Fruit fly (Drosophila melanogaster) whole organism, embryonic: Measurements from ENCODE around the gene Obp93a.

ENCODE experiments used
- Abd-B ChIP-seq: fragments of 200-800 bp; sonication (Bioruptor generic); optimal IDR thresholded peaks from 2 replicates; lab custom pipeline; 2018; ENCODE audit warnings: missing biosample characterization, mild to moderate bottlenecking, missing genetic modification characterization, moderate library complexity
- CG10147 ChIP-seq: fragments of 200-800 bp; sonication (Bioruptor generic); optimal IDR thresholded peaks from 2 replicates; lab custom pipeline; 2019; ENCODE audit warnings: missing biosample characterization, mild to moderate bottlenecking, missing genetic modification characterization, moderate library complexity
- CG10543 ChIP-seq: fragments of 200-800 bp; sonication (Bioruptor generic); optimal IDR thresholded peaks from 3 replicates; lab custom pipeline; 2017; ENCODE audit warnings: missing biosample characterization, mild to moderate bottlenecking, missing genetic modification characterization, moderate library complexity
- CG11504 ChIP-seq: fragments of 200-800 bp; sonication (Bioruptor generic); optimal IDR thresholded peaks from 3 replicates; lab custom pipeline; 2019; ENCODE audit warnings: missing biosample characterization, mild to moderate bottlenecking, missing genetic modification characterization, moderate library complexity
- CG11560 ChIP-seq: fragments of 200-800 bp; sonication (Bioruptor generic); IDR thresholded peaks from 3 replicates; pipeline ENCODE4 v1.3.6; 2022; ENCODE audit warnings: missing biosample characterization, missing genetic modification characterization
- CG12659 ChIP-seq: fragments of 200-800 bp; sonication (Bioruptor generic); optimal IDR thresholded peaks from 3 replicates; lab custom pipeline; 2017; ENCODE audit warnings: mild to moderate bottlenecking, missing biosample characterization, missing genetic modification reagents, missing genetic modification characterization
- CG14710 ChIP-seq: fragments of 200-800 bp; sonication (Bioruptor generic); optimal IDR thresholded peaks from 3 replicates; lab custom pipeline; 2019; ENCODE audit warnings: missing biosample characterization, mild to moderate bottlenecking, missing genetic modification characterization, moderate library complexity
- CG15073 ChIP-seq: fragments of 200-800 bp; sonication (Bioruptor generic); optimal IDR thresholded peaks from 2 replicates; lab custom pipeline; 2016; ENCODE audit warnings: missing biosample characterization, missing genetic modification characterization
- CG15601 ChIP-seq: fragments of 200-800 bp; sonication (Bioruptor generic); optimal IDR thresholded peaks from 3 replicates; lab custom pipeline; 2019; ENCODE audit warnings: missing biosample characterization, mild to moderate bottlenecking, missing genetic modification characterization, moderate library complexity
- CG17361 ChIP-seq: fragments of 200-800 bp; sonication (Bioruptor generic); IDR thresholded peaks from 3 replicates; pipeline ENCODE4 v1.3.6; 2022; ENCODE audit warnings: missing biosample characterization, missing genetic modification characterization
- CG17612 ChIP-seq: fragments of 200-800 bp; sonication (Bioruptor generic); IDR thresholded peaks from 2 replicates; pipeline ENCODE4 v1.3.6; 2022; ENCODE audit warnings: missing biosample characterization, missing genetic modification characterization
- CG1832 ChIP-seq: fragments of 200-800 bp; sonication (Bioruptor generic); optimal IDR thresholded peaks from 2 replicates; lab custom pipeline; 2017; ENCODE audit warnings: missing biosample characterization, mild to moderate bottlenecking, missing genetic modification characterization, inconsistent platforms
- CG2712 ChIP-seq: fragments of 200-800 bp; optimal IDR thresholded peaks from 3 replicates; lab custom pipeline; 2019; ENCODE audit warnings: missing biosample characterization, mild to moderate bottlenecking, missing genetic modification characterization, moderate library complexity
- CG31224 ChIP-seq: fragments of 200-800 bp; sonication (Bioruptor generic); IDR thresholded peaks from 2 replicates; pipeline ENCODE4 v1.3.6; 2022; ENCODE audit warnings: missing biosample characterization, missing genetic modification characterization
- CG4617 ChIP-seq: fragments of 200-800 bp; sonication (Bioruptor generic); optimal IDR thresholded peaks from 3 replicates; lab custom pipeline; 2016; ENCODE audit warnings: missing biosample characterization, missing genetic modification characterization, borderline replicate concordance
- CG4854 ChIP-seq: fragments of 200-800 bp; sonication (Bioruptor generic); optimal IDR thresholded peaks from 2 replicates; lab custom pipeline; 2016; ENCODE audit warnings: missing biosample characterization, missing genetic modification characterization, inconsistent platforms
- CG6813 ChIP-seq: fragments of 200-800 bp; sonication (Bioruptor generic); optimal IDR thresholded peaks from 2 replicates; lab custom pipeline; 2017; ENCODE audit warnings: missing biosample characterization, missing genetic modification characterization, mild to moderate bottlenecking, moderate library complexity, missing genetic modification reagents
- CG8359 ChIP-seq: fragments of 200-800 bp; sonication (Bioruptor generic); optimal IDR thresholded peaks from 2 replicates; lab custom pipeline; 2017; ENCODE audit warnings: missing biosample characterization, mild to moderate bottlenecking, missing genetic modification characterization, borderline replicate concordance
- CG8765 ChIP-seq: fragments of 200-800 bp; sonication (Bioruptor generic); IDR thresholded peaks from 2 replicates; pipeline ENCODE4 v1.3.6; 2022; ENCODE audit warnings: missing biosample characterization, missing genetic modification characterization
- CoRest ChIP-seq: fragments of 200-800 bp; sonication (Bioruptor generic); optimal IDR thresholded peaks from 3 replicates; lab custom pipeline; 2018; ENCODE audit warnings: missing biosample characterization, mild to moderate bottlenecking, missing genetic modification characterization, moderate library complexity
- Dad ChIP-seq: fragments of 200-800 bp; sonication (Bioruptor generic); optimal IDR thresholded peaks from 3 replicates; lab custom pipeline; 2016; ENCODE audit warnings: missing biosample characterization, missing genetic modification characterization
- Elba2 ChIP-seq: fragments of 200-800 bp; sonication (Bioruptor generic); optimal IDR thresholded peaks from 3 replicates; lab custom pipeline; 2016; ENCODE audit warnings: missing biosample characterization, missing genetic modification characterization
- Ets97D ChIP-seq: fragments of 200-800 bp; sonication (Bioruptor generic); optimal IDR thresholded peaks from 3 replicates; lab custom pipeline; 2016; ENCODE audit warnings: missing biosample characterization, missing genetic modification characterization
- MBD-R2 ChIP-seq: fragments of 200-800 bp; sonication (Bioruptor generic); IDR thresholded peaks from 2 replicates; pipeline ENCODE4 v1.3.6; 2022; ENCODE audit warnings: missing biosample characterization, missing genetic modification characterization
- MESR4 ChIP-seq: fragments of 200-800 bp; sonication (Bioruptor generic); optimal IDR thresholded peaks from 2 replicates; lab custom pipeline; 2018; ENCODE audit warnings: missing biosample characterization, mild to moderate bottlenecking, missing genetic modification characterization, moderate library complexity
- bab2 ChIP-seq: fragments of 200-800 bp; sonication (Bioruptor generic); optimal IDR thresholded peaks from 2 replicates; lab custom pipeline; 2016; ENCODE audit warnings: missing biosample characterization, missing genetic modification characterization
- cad ChIP-seq: fragments of >200 bp; optimal IDR thresholded peaks from 2 replicates; lab custom pipeline; 2017; ENCODE audit warnings: missing biosample characterization, missing genetic modification characterization
- corto ChIP-seq: fragments of 200-800 bp; sonication (Bioruptor generic); optimal IDR thresholded peaks from 2 replicates; lab custom pipeline; 2016; ENCODE audit warnings: missing biosample characterization, mild to moderate bottlenecking, missing genetic modification characterization, moderate library complexity
- crp ChIP-seq, 2 experiments: fragments of 200-800 bp; sonication (Bioruptor generic); optimal IDR thresholded peaks; 2 replicates in 1 of 2; 3 replicates in 1 of 2; lab custom pipeline; 2017; ENCODE audit warnings: missing biosample characterization in 2 of 2, missing genetic modification characterization in 2 of 2, mild to moderate bottlenecking in 1 of 2, moderate library complexity in 1 of 2
- cwo ChIP-seq: fragments of 200-800 bp; sonication (Bioruptor generic); optimal IDR thresholded peaks from 3 replicates; lab custom pipeline; 2017; ENCODE audit warnings: missing biosample characterization, missing genetic modification characterization, mild to moderate bottlenecking, moderate library complexity, missing genetic modification reagents
- dm ChIP-seq: fragments of 200-800 bp; sonication (Bioruptor generic); optimal IDR thresholded peaks from 3 replicates; lab custom pipeline; 2016; ENCODE audit warnings: missing biosample characterization, missing genetic modification characterization
- hbn ChIP-seq: fragments of 200-800 bp; sonication (Bioruptor generic); IDR thresholded peaks from 2 replicates; pipeline ENCODE4 v1.3.6; 2022; ENCODE audit warnings: missing biosample characterization, missing genetic modification characterization; ENCODE audit not compliant: partially characterized antibody
- hkb ChIP-seq, 2 experiments: fragments of 200-800 bp in 1 of 2; fragments of >200 bp in 1 of 2; sonication (Bioruptor generic) in 1 of 2; IDR thresholded peaks in 1 of 2; optimal IDR thresholded peaks in 1 of 2; 2 replicates each; pipeline versions ENCODE4 v1.3.6 to Lab custom; 2017 to 2022; ENCODE audit warnings: missing biosample characterization in 1 of 2, missing genetic modification characterization in 1 of 2
- hth ChIP-seq: fragments of >200 bp; optimal IDR thresholded peaks from 2 replicates; lab custom pipeline; 2017; ENCODE audit warnings: inconsistent platforms
- jing ChIP-seq: fragments of 200-800 bp; sonication (Bioruptor generic); optimal IDR thresholded peaks from 2 replicates; lab custom pipeline; 2018; ENCODE audit warnings: missing biosample characterization, mild to moderate bottlenecking, missing genetic modification characterization
- knrl ChIP-seq: fragments of 200-800 bp; sonication (Bioruptor generic); IDR thresholded peaks from 3 replicates; pipeline ENCODE4 v1.3.6; 2022; ENCODE audit warnings: missing biosample characterization, missing genetic modification characterization; ENCODE audit not compliant: partially characterized antibody
- lbe ChIP-seq: fragments of 200-800 bp; sonication (Bioruptor generic); optimal IDR thresholded peaks from 2 replicates; lab custom pipeline; 2016; ENCODE audit warnings: missing biosample characterization, mild to moderate bottlenecking, missing genetic modification characterization
- odd ChIP-seq: fragments of 200-800 bp; sonication (Bioruptor generic); optimal IDR thresholded peaks from 2 replicates; lab custom pipeline; 2017; ENCODE audit warnings: missing biosample characterization, mild to moderate bottlenecking, missing genetic modification characterization
- onecut ChIP-seq: fragments of 200-800 bp; sonication (Bioruptor generic); IDR thresholded peaks from 2 replicates; pipeline ENCODE4 v1.3.6; 2022; ENCODE audit warnings: missing biosample characterization, missing genetic modification characterization
- p53 ChIP-seq: fragments of 200-800 bp; sonication (Bioruptor generic); optimal IDR thresholded peaks from 2 replicates; lab custom pipeline; 2016; ENCODE audit warnings: missing biosample characterization, missing genetic modification characterization
- pfk ChIP-seq: fragments of 200-800 bp; sonication (Bioruptor generic); optimal IDR thresholded peaks from 2 replicates; lab custom pipeline; 2018; ENCODE audit warnings: missing biosample characterization, mild to moderate bottlenecking, missing genetic modification characterization, moderate library complexity
- ranshi ChIP-seq: fragments of 200-800 bp; sonication (Bioruptor generic); IDR thresholded peaks from 2 replicates; pipeline ENCODE4 v1.3.6; 2022; ENCODE audit warnings: missing biosample characterization, missing genetic modification characterization
- sima ChIP-seq: fragments of 200-800 bp; sonication (Bioruptor generic); optimal IDR thresholded peaks from 2 replicates; lab custom pipeline; 2016; ENCODE audit warnings: missing biosample characterization, missing genetic modification characterization
- sug ChIP-seq: fragments of 200-800 bp; optimal IDR thresholded peaks from 2 replicates; lab custom pipeline; 2019; ENCODE audit warnings: missing biosample characterization, mild to moderate bottlenecking, missing genetic modification characterization, moderate library complexity
- tin ChIP-seq: fragments of 200-800 bp; sonication (Bioruptor generic); optimal IDR thresholded peaks from 3 replicates; lab custom pipeline; 2016; ENCODE audit warnings: missing biosample characterization, missing genetic modification characterization
- vfl ChIP-seq: fragments of 200-800 bp; sonication (Bioruptor generic); optimal IDR thresholded peaks from 2 replicates; lab custom pipeline; 2016; ENCODE audit warnings: missing biosample characterization, missing genetic modification characterization

The Obp93a gene

dm6 chr3R:21133951-21134350, 4.4 kb upstream of the Obp93a start, which contains the start of gene Usp8 (continued):
- TF ChIP-seq CG31224 (GFP tag; lab: Robert Waterston, UW) (no peak), hth (lab: Kevin White, UChicago) (no peak)
- TF ChIP-seq, all 482 proteins: peak for 73

- peak; percentile 69; the same call in 1 of the 2 replicates for TF ChIP-seq MBD-R2 (GFP tag; lab: Robert Waterston, UW)
- TF ChIP-seq Dad, result no peak
- peak; percentile 62 for TF ChIP-seq MESR4
- no peak for TF ChIP-seq jing
- peak; percentile 65 for TF ChIP-seq Elba2 (GFP tag; lab: Kevin White, UChicago)
- TF ChIP-seq crp (GFP tag; optimal IDR thresholded peaks at IDR 0.05; lab: Kevin White, UChicago), result peak in 1 of 2 experiments; percentile 77
- TF ChIP-seq CG17612 (GFP tag; lab: Robert Waterston, UW), result no peak
Observed at dm6 chr3R:21133517-21133916, 4.0 kb upstream of the Obp93a start, which contains the start of gene Trm7-34. Trm7-34 (minus strand) TSS chr3R:21133881.

DNA sequence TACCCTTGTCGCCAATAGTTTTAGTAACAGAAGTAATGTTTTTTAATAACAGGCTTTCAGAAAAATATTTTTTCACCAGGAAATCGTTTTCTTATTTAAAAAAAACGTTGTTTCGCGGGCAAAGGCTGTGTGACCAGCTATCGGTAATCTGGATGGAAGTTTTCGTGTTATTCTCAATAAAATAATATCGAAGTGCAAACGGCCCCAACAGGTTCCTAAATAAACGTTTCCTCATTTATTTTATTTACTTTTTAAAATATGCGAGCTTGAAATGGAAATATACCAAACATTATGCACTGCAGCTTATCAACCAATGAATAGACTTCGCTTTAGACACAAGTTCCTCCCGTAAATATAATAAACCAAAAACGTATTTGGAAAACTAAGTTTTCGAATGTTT, 533 bp upstream of the Obp93a start, which contains the start of gene Ice2:
Gene Ice2, plus strand, starts transcription at position 167 of the 400 bp plus-strand sequence.
- TF ChIP-seq CG10543 (GFP tag; lab: Kevin White, UChicago) (no peak), CG10147 (no peak), CG4617 (GFP tag; lab: Kevin White, UChicago) (peak; percentile 56), CG1832 (GFP tag; lab: Kevin White, UChicago) (no peak), tin (no peak), sima (no peak), CG6813 (GFP tag; lab: Kevin White, UChicago) (no peak), CoRest (tag; lab: Kevin White, UChicago) (peak; percentile 16), Abd-B (no peak), vfl (GFP tag; lab: Kevin White, UChicago) (no peak), CG15601 (tag; lab: Kevin White, UChicago) (peak; percentile 42), hkb (optimal IDR thresholded peaks at IDR 0.05; lab: Kevin White, UChicago) (no peak), hkb (GFP tag; IDR thresholded peaks at IDR 0.05; lab: Robert Waterston, UW) (0 out of 2 replicates have a peak, but pooled peaks have one; percentile 21), onecut (GFP tag; lab: Robert Waterston, UW) (no peak), CG4854 (GFP tag; lab: Kevin White, UChicago) (no peak), sug (tag; lab: Kevin White, UChicago) (peak; percentile 21), p53 (no peak), MESR4 (peak; percentile 23), dm (GFP tag; lab: Kevin White, UChicago) (no peak), lbe (GFP tag; lab: Kevin White, UChicago) (peak; percentile 37), cad (GFP tag; lab: Kevin White, UChicago) (no peak), CG8765 (GFP tag; lab: Robert Waterston, UW) (no peak), CG8359 (GFP tag; lab: Kevin White, UChicago) (no peak), cwo (GFP tag; lab: Kevin White, UChicago) (no peak), CG12659 (GFP tag; lab: Kevin White, UChicago) (peak; percentile 29), Ets97D (GFP tag; lab: Kevin White, UChicago) (peak; percentile 61), odd (GFP tag; lab: Kevin White, UChicago) (no peak), CG11560 (tag; lab: Robert Waterston, UW) (no peak), corto (GFP tag; lab: Kevin White, UChicago) (no peak), CG15073 (GFP tag; lab: Kevin White, UChicago) (no peak), CG11504 (tag; lab: Kevin White, UChicago) (no peak), pfk (GFP tag; lab: Kevin White, UChicago) (no peak), ranshi (GFP tag; lab: Robert Waterston, UW) (no peak), bab2 (no peak), CG2712 (tag; lab: Kevin White, UChicago) (peak; percentile 44), hbn (GFP tag; lab: Robert Waterston, UW) (no peak), CG17361 (no peak), CG14710 (tag; lab: Kevin White, UChicago) (peak; percentile 52), knrl (peak; percentile 52; the same call in 2 of the 3 replicates)
